Fruit fly (Drosophila melanogaster) whole organism, embryonic: ENCODE results near the gene CG17637.

Experiments
- Atf-2 ChIP-seq: fragments of 200-800 bp; sonication (Bioruptor generic); optimal IDR thresholded peaks from 2 replicates; lab custom pipeline; 2016; ENCODE audit warnings: missing biosample characterization, missing genetic modification characterization
- Atf3 ChIP-seq: fragments of 200-800 bp; sonication (Bioruptor generic); optimal IDR thresholded peaks from 3 replicates; lab custom pipeline; 2016; ENCODE audit warnings: missing biosample characterization, missing genetic modification characterization
- BtbVII ChIP-seq: fragments of 200-800 bp; sonication (Bioruptor generic); optimal IDR thresholded peaks from 3 replicates; lab custom pipeline; 2017; ENCODE audit warnings: missing biosample characterization, mild to moderate bottlenecking, missing genetic modification characterization
- CG12104 ChIP-seq: fragments of 200-800 bp; sonication (Bioruptor generic); optimal IDR thresholded peaks from 3 replicates; lab custom pipeline; 2016; ENCODE audit warnings: missing biosample characterization, missing genetic modification characterization
- CG15269 ChIP-seq: fragments of 200-800 bp; sonication (Bioruptor generic); optimal IDR thresholded peaks from 2 replicates; lab custom pipeline; 2018; ENCODE audit warnings: missing biosample characterization, mild to moderate bottlenecking, missing genetic modification characterization, moderate library complexity
- CG1602 ChIP-seq: fragments of 200-800 bp; sonication (Bioruptor generic); optimal IDR thresholded peaks from 3 replicates; lab custom pipeline; 2016; ENCODE audit warnings: missing biosample characterization, missing genetic modification characterization
- CG1647 ChIP-seq: fragments of 200-800 bp; sonication (Bioruptor generic); optimal IDR thresholded peaks from 3 replicates; lab custom pipeline; 2016; ENCODE audit warnings: missing biosample characterization, missing genetic modification characterization
- CG18619 ChIP-seq: fragments of 200-800 bp; sonication (Bioruptor generic); optimal IDR thresholded peaks from 3 replicates; lab custom pipeline; 2017; ENCODE audit warnings: missing biosample characterization, mild to moderate bottlenecking, missing genetic modification characterization
- CG2129 ChIP-seq: fragments of 200-800 bp; sonication (Bioruptor generic); IDR thresholded peaks from 2 replicates; pipeline ENCODE4 v1.3.6; 2022; ENCODE audit warnings: missing biosample characterization, missing genetic modification characterization; ENCODE audit not compliant: partially characterized antibody
- CG31224 ChIP-seq: fragments of 200-800 bp; sonication (Bioruptor generic); IDR thresholded peaks from 2 replicates; pipeline ENCODE4 v1.3.6; 2022; ENCODE audit warnings: missing biosample characterization, missing genetic modification characterization
- CG31441 ChIP-seq: fragments of 200-800 bp; sonication (Bioruptor generic); IDR thresholded peaks from 2 replicates; pipeline ENCODE4 v1.3.6; 2022; ENCODE audit warnings: missing biosample characterization, missing genetic modification characterization
- CG33557 ChIP-seq: fragments of 200-800 bp; sonication (Bioruptor generic); optimal IDR thresholded peaks from 2 replicates; lab custom pipeline; 2019; ENCODE audit warnings: missing biosample characterization, mild to moderate bottlenecking, missing genetic modification characterization, moderate library complexity
- CG3847 ChIP-seq: fragments of 200-800 bp; sonication (Bioruptor generic); IDR thresholded peaks from 2 replicates; pipeline ENCODE4 v1.3.6; 2022; ENCODE audit warnings: missing biosample characterization, missing genetic modification characterization
- CG5180 ChIP-seq: fragments of 200-800 bp; sonication (Bioruptor generic); optimal IDR thresholded peaks from 3 replicates; lab custom pipeline; 2017; ENCODE audit warnings: missing biosample characterization, missing genetic modification characterization, mild to moderate bottlenecking, moderate library complexity, missing genetic modification reagents
- CG6175 ChIP-seq: fragments of 200-800 bp; sonication (Bioruptor generic); IDR thresholded peaks from 3 replicates; pipeline ENCODE4 v1.3.6; 2022; ENCODE audit warnings: missing biosample characterization, missing genetic modification characterization
- CG8281 ChIP-seq: fragments of 200-800 bp; sonication (Bioruptor generic); optimal IDR thresholded peaks from 2 replicates; lab custom pipeline; 2018; ENCODE audit warnings: missing biosample characterization, mild to moderate bottlenecking, missing genetic modification characterization, moderate library complexity
- CG8290 ChIP-seq, 3 experiments: fragments of 200-800 bp; sonication (Bioruptor generic); optimal IDR thresholded peaks; 2 replicates each; lab custom pipeline; 2016 to 2019; ENCODE audit warnings: missing biosample characterization in 3 of 3, missing genetic modification characterization in 3 of 3, mild to moderate bottlenecking in 2 of 3, moderate library complexity in 1 of 3
- CG8388 ChIP-seq: fragments of 200-800 bp; sonication (Bioruptor generic); optimal IDR thresholded peaks from 2 replicates; lab custom pipeline; 2019; ENCODE audit warnings: missing biosample characterization, mild to moderate bottlenecking, missing genetic modification characterization, moderate library complexity
- CG8924 ChIP-seq: fragments of 200-800 bp; optimal IDR thresholded peaks from 3 replicates; lab custom pipeline; 2019; ENCODE audit warnings: missing biosample characterization, mild to moderate bottlenecking, missing genetic modification characterization, moderate library complexity
- Dad ChIP-seq: fragments of 200-800 bp; sonication (Bioruptor generic); optimal IDR thresholded peaks from 3 replicates; lab custom pipeline; 2016; ENCODE audit warnings: missing biosample characterization, missing genetic modification characterization
- Dek ChIP-seq: fragments of 200-800 bp; sonication (Bioruptor generic); optimal IDR thresholded peaks from 3 replicates; lab custom pipeline; 2019; ENCODE audit warnings: missing biosample characterization, mild to moderate bottlenecking, missing genetic modification characterization, moderate library complexity
- Drgx ChIP-seq: fragments of 200-800 bp; sonication (Bioruptor generic); IDR thresholded peaks from 2 replicates; pipeline ENCODE4 v1.3.6; 2022; ENCODE audit warnings: missing biosample characterization, missing genetic modification characterization
- Elba2 ChIP-seq: fragments of 200-800 bp; sonication (Bioruptor generic); optimal IDR thresholded peaks from 3 replicates; lab custom pipeline; 2016; ENCODE audit warnings: missing biosample characterization, missing genetic modification characterization
- Ets97D ChIP-seq: fragments of 200-800 bp; sonication (Bioruptor generic); optimal IDR thresholded peaks from 3 replicates; lab custom pipeline; 2016; ENCODE audit warnings: missing biosample characterization, missing genetic modification characterization
- HLH54F ChIP-seq: fragments of 200-800 bp; sonication (Bioruptor generic); optimal IDR thresholded peaks from 3 replicates; lab custom pipeline; 2016; ENCODE audit warnings: missing biosample characterization, missing genetic modification characterization
- Hey ChIP-seq: fragments of 200-800 bp; sonication (Bioruptor generic); optimal IDR thresholded peaks from 3 replicates; lab custom pipeline; 2018; ENCODE audit warnings: missing biosample characterization, mild to moderate bottlenecking, missing genetic modification characterization
- Kr ChIP-seq: fragments of 200-800 bp; sonication (Bioruptor generic); optimal IDR thresholded peaks from 2 replicates; lab custom pipeline; 2017; ENCODE audit warnings: missing biosample characterization, mild to moderate bottlenecking, missing genetic modification characterization
- Max ChIP-seq: fragments of 200-800 bp; sonication (Bioruptor generic); optimal IDR thresholded peaks from 2 replicates; lab custom pipeline; 2016; ENCODE audit warnings: missing biosample characterization, mild to moderate bottlenecking, missing genetic modification characterization
- NFAT ChIP-seq: fragments of 200-800 bp; sonication (Bioruptor generic); IDR thresholded peaks from 2 replicates; pipeline ENCODE4 v1.3.6; 2022; ENCODE audit warnings: missing biosample characterization, missing genetic modification characterization
- Nf-YA ChIP-seq: fragments of 200-800 bp; sonication (Bioruptor generic); IDR thresholded peaks from 2 replicates; pipeline ENCODE4 v1.3.6; 2022; ENCODE audit warnings: missing biosample characterization, missing genetic modification characterization
- Pdp1 ChIP-seq, 2 experiments: fragments of 200-800 bp; sonication (Bioruptor generic); optimal IDR thresholded peaks; 3 replicates each; lab custom pipeline; 2016; ENCODE audit warnings: missing biosample characterization in 2 of 2, missing genetic modification characterization in 2 of 2, mild to moderate bottlenecking in 1 of 2, moderate library complexity in 1 of 2
- abd-A ChIP-seq: fragments of 200-800 bp; sonication (Bioruptor generic); optimal IDR thresholded peaks from 3 replicates; lab custom pipeline; 2019; ENCODE audit warnings: missing biosample characterization, mild to moderate bottlenecking, missing genetic modification characterization, moderate library complexity
- ac ChIP-seq: fragments of 200-800 bp; sonication (Bioruptor generic); optimal IDR thresholded peaks from 3 replicates; lab custom pipeline; 2017; ENCODE audit warnings: missing biosample characterization, mild to moderate bottlenecking, missing genetic modification characterization
- ash1 ChIP-seq: fragments of 200-800 bp; sonication (Bioruptor generic); optimal IDR thresholded peaks from 2 replicates; lab custom pipeline; 2018; ENCODE audit warnings: missing biosample characterization, mild to moderate bottlenecking, missing genetic modification characterization
- chn ChIP-seq: fragments of 200-800 bp; sonication (Bioruptor generic); optimal IDR thresholded peaks from 2 replicates; lab custom pipeline; 2016; ENCODE audit warnings: missing biosample characterization, missing genetic modification characterization
- eyg ChIP-seq: fragments of 200-800 bp; sonication (Bioruptor generic); optimal IDR thresholded peaks from 3 replicates; lab custom pipeline; 2016; ENCODE audit warnings: missing biosample characterization, missing genetic modification characterization
- fru ChIP-seq: fragments of >200 bp; optimal IDR thresholded peaks from 2 replicates; lab custom pipeline; 2017
- gem ChIP-seq: fragments of 200-800 bp; sonication (Bioruptor generic); optimal IDR thresholded peaks from 2 replicates; lab custom pipeline; 2019; ENCODE audit warnings: missing biosample characterization, mild to moderate bottlenecking, missing genetic modification characterization, moderate library complexity
- her ChIP-seq: fragments of 200-800 bp; sonication (Bioruptor generic); optimal IDR thresholded peaks from 2 replicates; lab custom pipeline; 2016; ENCODE audit warnings: missing biosample characterization, missing genetic modification characterization
- ken ChIP-seq: fragments of 200-800 bp; sonication (Bioruptor generic); IDR thresholded peaks from 3 replicates; pipeline ENCODE4 v1.3.6; 2022; ENCODE audit warnings: missing biosample characterization, missing genetic modification characterization
- klu ChIP-seq: fragments of 200-800 bp; sonication (Bioruptor generic); IDR thresholded peaks from 2 replicates; pipeline ENCODE4 v1.3.6; 2022; ENCODE audit warnings: missing biosample characterization, missing genetic modification characterization
- kni ChIP-seq: fragments of 200-800 bp; sonication (Bioruptor generic); optimal IDR thresholded peaks from 3 replicates; lab custom pipeline; 2017; ENCODE audit warnings: mild to moderate bottlenecking, missing biosample characterization, missing genetic modification reagents, missing genetic modification characterization
- maf-S ChIP-seq: fragments of 200-800 bp; sonication (Bioruptor generic); optimal IDR thresholded peaks from 2 replicates; lab custom pipeline; 2016; ENCODE audit warnings: missing biosample characterization, missing genetic modification characterization
- odd ChIP-seq: fragments of 200-800 bp; sonication (Bioruptor generic); optimal IDR thresholded peaks from 2 replicates; lab custom pipeline; 2017; ENCODE audit warnings: missing biosample characterization, mild to moderate bottlenecking, missing genetic modification characterization
- pho ChIP-seq: fragments of 200-800 bp; sonication (Bioruptor generic); optimal IDR thresholded peaks from 2 replicates; lab custom pipeline; 2016; ENCODE audit warnings: missing biosample characterization, missing genetic modification characterization
- pita ChIP-seq: fragments of 200-800 bp; sonication (Bioruptor generic); optimal IDR thresholded peaks from 2 replicates; lab custom pipeline; 2017; ENCODE audit warnings: missing biosample characterization, mild to moderate bottlenecking, missing genetic modification characterization
- pnt ChIP-seq: fragments of 200-800 bp; sonication (Bioruptor generic); optimal IDR thresholded peaks from 3 replicates; lab custom pipeline; 2016; ENCODE audit warnings: missing biosample characterization, missing genetic modification characterization
- ssp ChIP-seq: fragments of 200-800 bp; sonication (Bioruptor generic); IDR thresholded peaks from 2 replicates; pipeline ENCODE4 v1.3.6; 2022; ENCODE audit warnings: missing biosample characterization, missing genetic modification characterization
- ttk ChIP-seq: fragments of 200-800 bp; sonication (Bioruptor generic); IDR thresholded peaks from 2 replicates; pipeline ENCODE4 v2.1.2; 2022; ENCODE audit warnings: missing biosample characterization, missing genetic modification characterization
- zen ChIP-seq: fragments of 200-800 bp; sonication (Bioruptor generic); optimal IDR thresholded peaks from 3 replicates; lab custom pipeline; 2018; ENCODE audit warnings: missing biosample characterization, mild to moderate bottlenecking, missing genetic modification characterization, moderate library complexity

The CG17637 gene

DNA sequence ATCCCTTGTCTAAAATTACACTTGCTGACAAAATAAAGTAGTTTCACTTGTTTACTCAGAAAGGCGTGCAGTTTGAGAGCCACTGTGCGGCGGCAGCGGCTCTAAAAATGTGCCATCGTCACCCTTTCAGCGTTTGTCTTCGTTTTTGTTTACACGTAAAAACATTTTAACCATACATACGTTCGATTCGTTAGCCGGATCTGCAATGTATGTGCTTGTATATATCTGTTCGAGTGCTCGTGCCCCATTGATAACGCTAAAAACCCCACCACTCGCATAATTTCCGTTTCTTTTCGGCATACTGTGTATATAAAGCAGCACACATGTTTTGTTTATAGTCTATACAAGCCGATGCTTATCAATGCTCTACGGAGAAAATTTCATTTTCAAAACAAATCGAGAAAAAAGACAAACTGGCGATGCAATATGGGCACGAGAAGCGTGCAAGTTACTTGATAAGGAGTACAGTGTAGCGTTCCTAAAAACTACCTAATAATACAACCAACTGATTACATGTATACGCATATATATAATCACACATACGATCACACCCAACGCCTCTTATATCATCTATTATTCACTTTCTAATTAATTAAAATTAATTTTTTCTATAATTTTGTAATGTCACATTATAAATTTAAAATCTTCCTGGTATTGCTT is 12.7 kb downstream of the CG17637 start (continued):
- TF ChIP-seq maf-S (GFP tag; lab: Kevin White, UChicago) (no peak), pnt (GFP tag; lab: Kevin White, UChicago) (no peak), ac (GFP tag; lab: Kevin White, UChicago) (no peak), kni (GFP tag; lab: Kevin White, UChicago) (peak; percentile 49), CG31441 (GFP tag; lab: Robert Waterston, UW) (peak; percentile 74), CG15269 (tag; lab: Kevin White, UChicago) (peak; percentile 68), odd (GFP tag; lab: Kevin White, UChicago) (no peak), fru (lab: Kevin White, UChicago) (no peak), Pdp1 (GFP tag; optimal IDR thresholded peaks at IDR 0.05; lab: Kevin White, UChicago) (peak in 1 of 2 experiments; percentile 14), CG8281 (tag; lab: Kevin White, UChicago) (no peak), ken (0 out of 3 replicates have a peak, but pooled peaks have one; percentile 12), Elba2 (no peak), Atf3 (no peak), CG8924 (tag; lab: Kevin White, UChicago) (peak; percentile 61), Dad (no peak), Drgx (GFP tag; lab: Robert Waterston, UW) (no peak), her (GFP tag; lab: Kevin White, UChicago) (peak; percentile 92), BtbVII (GFP tag; lab: Kevin White, UChicago) (peak; percentile 31), gem (tag; lab: Kevin White, UChicago) (peak; percentile 75), ssp (GFP tag; lab: Robert Waterston, UW) (no peak), Hey (tag; lab: Kevin White, UChicago) (no peak), CG6175 (GFP tag; lab: Robert Waterston, UW) (no peak), HLH54F (GFP tag; lab: Kevin White, UChicago) (no peak), CG8290 (GFP tag; optimal IDR thresholded peaks at IDR 0.05; lab: Kevin White, UChicago) (no peak), CG8290 (tag; optimal IDR thresholded peaks at IDR 0.05; lab: Kevin White, UChicago) (peak in 1 of 2 experiments; percentile 29), CG33557 (GFP tag; lab: Kevin White, UChicago) (no peak), CG2129 (no peak), abd-A (tag; lab: Kevin White, UChicago) (no peak), CG5180 (no peak), Nf-YA (GFP tag; lab: Robert Waterston, UW) (no peak), CG1602 (GFP tag; lab: Kevin White, UChicago) (peak; percentile 40), Ets97D (GFP tag; lab: Kevin White, UChicago) (no peak), chn (GFP tag; lab: Kevin White, UChicago) (no peak), NFAT (no peak), ash1 (no peak), CG18619 (GFP tag; lab: Kevin White, UChicago) (no peak), CG3847 (no peak), Atf-2 (GFP tag; lab: Kevin White, UChicago) (no peak), ttk (GFP tag; lab: Robert Waterston, UW) (peak; percentile 45; the same call in 1 of the 2 replicates), pho (no peak), Kr (peak; percentile 91), CG1647 (GFP tag; lab: Kevin White, UChicago) (no peak), Max (GFP tag; lab: Kevin White, UChicago) (no peak), klu (GFP tag; lab: Robert Waterston, UW) (no peak), CG8388 (peak; percentile 66), zen (tag; lab: Kevin White, UChicago) (no peak), eyg (GFP tag; lab: Kevin White, UChicago) (no peak), CG12104 (no peak), pita (no peak), Dek (tag; lab: Kevin White, UChicago) (no peak), CG31224 (GFP tag; lab: Robert Waterston, UW) (no peak)
